Worm (Caenorhabditis elegans) whole organism, L2 larva: Measurements from ENCODE around the gene srg-22.

ENCODE experiments used
- R02D3.7 ChIP-seq: fragments of 150-350 bp; optimal IDR thresholded peaks from 2 replicates; lab custom pipeline; 2014; ENCODE audit warnings: missing biosample characterization, missing genetic modification characterization
- ama-1 ChIP-seq: fragments of 150-350 bp; optimal IDR thresholded peaks from 2 replicates; lab custom pipeline; 2018; ENCODE audit warnings: inconsistent platforms
- mbf-1 ChIP-seq: sonication (generic microtip); optimal IDR thresholded peaks from 2 replicates; lab custom pipeline; 2017; ENCODE audit warnings: missing biosample characterization, missing genetic modification characterization
- nhr-10 ChIP-seq: sonication (generic microtip); optimal IDR thresholded peaks from 2 replicates; lab custom pipeline; 2017; ENCODE audit warnings: missing biosample characterization, missing genetic modification characterization
- nhr-129 ChIP-seq: fragments of 150-350 bp; optimal IDR thresholded peaks from 2 replicates; lab custom pipeline; 2014; ENCODE audit warnings: missing biosample characterization, missing genetic modification characterization
- snpc-4 ChIP-seq: fragments of 150-350 bp; optimal IDR thresholded peaks from 2 replicates; lab custom pipeline; 2014; ENCODE audit warnings: missing biosample characterization, missing genetic modification characterization
- unc-62 ChIP-seq: fragments of 150-350 bp; optimal IDR thresholded peaks from 2 replicates; lab custom pipeline; 2014; ENCODE audit warnings: missing biosample characterization, missing genetic modification reagents, missing genetic modification characterization

DNA sequence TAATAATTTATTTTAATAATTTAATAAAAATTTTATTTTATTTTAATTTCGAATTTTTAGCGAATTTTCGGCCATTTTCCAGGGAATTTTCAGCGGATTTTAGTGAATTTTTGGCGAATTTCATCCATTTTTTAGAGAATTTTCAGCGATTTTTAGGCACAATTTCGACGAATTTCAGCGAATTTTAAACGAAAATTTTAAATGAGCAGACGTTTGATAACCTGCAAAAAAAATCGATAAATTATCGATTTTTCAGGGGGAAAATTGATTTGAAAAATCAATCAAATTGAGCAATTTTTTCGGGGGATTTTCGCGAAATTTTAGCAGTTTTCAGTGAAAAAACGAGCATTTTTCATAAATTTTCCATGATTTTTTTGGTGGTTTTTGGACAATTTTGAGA, 24.6 kb downstream of the srg-22 start:
- TF ChIP-seq ama-1 (lab: Kevin White, UChicago) (no peak), snpc-4 (tag; lab: Kevin White, UChicago) (no peak), nhr-129 (no peak), nhr-10 (tag; lab: Kevin White, UChicago) (no peak), unc-62 (GFP tag; lab: Kevin White, UChicago) (no peak), mbf-1 (tag; lab: Kevin White, UChicago) (no peak), R02D3.7 (tag; lab: Kevin White, UChicago) (no peak)
